Worm (Caenorhabditis elegans): ENCODE data around the gene F37C12.10.

F37C12.10 gene

DNA sequence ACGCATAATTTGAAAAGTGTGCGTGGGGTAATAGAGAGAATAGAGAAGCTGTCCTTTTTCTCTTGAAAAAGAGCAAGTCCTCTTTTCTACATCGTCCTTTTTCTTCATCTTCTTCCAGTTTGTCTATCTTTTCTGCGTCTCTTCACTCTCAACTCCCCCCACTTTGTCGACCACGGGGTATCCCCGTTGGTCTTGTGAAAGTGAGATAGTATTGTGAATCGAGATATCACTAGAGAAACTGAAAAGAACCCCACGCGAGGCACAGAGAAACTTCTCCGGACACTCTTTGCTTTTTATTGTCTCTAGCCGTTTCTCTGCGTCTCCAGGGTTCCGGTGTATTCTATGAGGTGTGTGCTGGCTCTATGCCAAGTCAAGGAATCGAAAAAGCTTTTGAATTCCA, 32.6 kb downstream of the F37C12.10 start (continued):
- TF ChIP-seq nhr-11 (tag; optimal IDR thresholded peaks at IDR 0.05) (no peak), gmeb-1 (tag; optimal IDR thresholded peaks at IDR 0.05) (peak; percentile 77), egl-27 (tag; optimal IDR thresholded peaks at IDR 0.05) (peak; percentile 100), unc-55 (GFP tag; optimal IDR thresholded peaks at IDR 0.05) (peak; percentile 89), nhr-23 (tag; optimal IDR thresholded peaks at IDR 0.05) (no peak), peb-1 (tag; optimal IDR thresholded peaks at IDR 0.05) (no peak), mbf-1 (tag; optimal IDR thresholded peaks at IDR 0.05) (no peak), ztf-1 (GFP tag; conservative IDR thresholded peaks at IDR 0.05) (no peak), sem-4 (tag; optimal IDR thresholded peaks at IDR 0.05) (peak; percentile 92), C34F6.9 (tag; optimal IDR thresholded peaks at IDR 0.05) (peak; percentile 97), nhr-237 (tag; optimal IDR thresholded peaks at IDR 0.05) (no peak), ceh-16 (tag; optimal IDR thresholded peaks at IDR 0.05) (peak; percentile 76), snpc-4 (tag; optimal IDR thresholded peaks at IDR 0.05) (peak; percentile 76), nhr-21 (tag; optimal IDR thresholded peaks at IDR 0.05) (peak; percentile 93), Y55F3AM.14 (GFP tag; optimal IDR thresholded peaks at IDR 0.05) (peak; percentile 87), F13H6.1 (tag; optimal IDR thresholded peaks at IDR 0.05) (peak; percentile 96)

DNA sequence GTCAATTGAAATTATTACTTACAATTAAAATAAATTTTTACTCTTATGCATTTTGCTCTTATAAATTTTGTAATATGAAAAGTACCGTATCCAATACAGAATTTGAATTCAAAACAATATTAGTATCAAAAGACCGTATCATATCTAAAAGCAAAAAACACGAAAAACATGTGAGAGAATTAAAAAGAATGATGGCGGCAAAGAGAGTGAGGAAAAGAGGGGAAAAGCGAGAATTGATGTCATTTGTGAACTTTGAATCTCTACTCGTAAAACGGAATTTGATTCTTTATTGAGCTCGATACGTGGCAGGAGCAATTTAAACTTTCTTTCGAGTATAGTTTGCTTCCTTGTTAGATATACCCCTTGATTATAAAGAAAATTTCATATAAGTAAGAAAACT, 33.7 kb downstream of the F37C12.10 start:
- TF ChIP-seq nhr-10 (tag; optimal IDR thresholded peaks at IDR 0.05) (no peak), crh-2 (tag; optimal IDR thresholded peaks at IDR 0.05) (peak; percentile 50), dmd-4 (tag; optimal IDR thresholded peaks at IDR 0.05) (no peak), sma-9 (GFP tag; optimal IDR thresholded peaks at IDR 0.05) (peak; percentile 40), sma-9 (tag; optimal IDR thresholded peaks at IDR 0.05) (no peak), unc-55 (GFP tag; optimal IDR thresholded peaks at IDR 0.05) (peak; percentile 28), nhr-77 (tag; optimal IDR thresholded peaks at IDR 0.05) (no peak), skn-1 (tag; optimal IDR thresholded peaks at IDR 0.05) (peak; percentile 13)

DNA sequence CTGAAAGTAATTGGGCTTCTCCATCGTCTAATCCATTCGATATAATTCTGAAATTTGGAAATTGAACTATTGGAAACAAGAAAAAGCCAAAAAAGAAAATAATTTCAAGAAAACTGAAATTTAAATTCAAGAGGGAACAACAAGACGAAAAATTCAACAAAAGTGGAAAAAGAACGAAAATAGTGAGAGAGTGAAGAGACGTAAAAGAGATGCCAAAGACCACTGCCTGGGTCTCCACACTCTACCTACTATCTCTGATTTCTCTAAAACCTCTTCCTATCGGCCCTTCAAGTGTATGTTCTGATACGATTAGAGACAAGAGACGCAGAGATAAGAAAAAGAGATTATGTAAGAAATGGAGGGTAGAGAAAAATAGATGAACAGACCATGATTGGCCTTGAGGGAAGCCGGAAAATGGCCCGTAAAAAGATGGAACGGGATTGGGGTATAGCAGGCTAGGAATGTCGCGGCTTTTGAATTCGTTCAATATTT, 34.4 kb downstream of the F37C12.10 start, which contains the start of gene ogt-1:
TSS of gene ogt-1 (minus strand) at position 51 of the 492 bp plus-strand sequence.
- no peak for TF ChIP-seq mbf-1 (tag; optimal IDR thresholded peaks at IDR 0.05)
- no peak for TF ChIP-seq elt-1 (tag; optimal IDR thresholded peaks at IDR 0.05)
- peak; percentile 67 for TF ChIP-seq ceh-16 (tag; optimal IDR thresholded peaks at IDR 0.05)
- TF ChIP-seq mdl-1 (tag; optimal IDR thresholded peaks at IDR 0.05) = peak; percentile 71 to 85
- no peak for TF ChIP-seq R02D3.7 (tag; optimal IDR thresholded peaks at IDR 0.05)
- no peak for TF ChIP-seq dmd-4 (tag; optimal IDR thresholded peaks at IDR 0.05)
- TF ChIP-seq peb-1 (tag; optimal IDR thresholded peaks at IDR 0.05) = no peak
- TF ChIP-seq ZK546.5 (tag; optimal IDR thresholded peaks at IDR 0.05) = peak; percentile 48
- peak; percentile 84 for TF ChIP-seq ama-1 (optimal IDR thresholded peaks at IDR 0.05)
- TF ChIP-seq nhr-25 (tag; optimal IDR thresholded peaks at IDR 0.05) = peak; percentile 94
- peak; percentile 96 for TF ChIP-seq unc-55 (GFP tag; optimal IDR thresholded peaks at IDR 0.05)
- peak; percentile 64 for TF ChIP-seq mab-5 (tag; optimal IDR thresholded peaks at IDR 0.05)
- no peak for TF ChIP-seq alr-1 (tag; optimal IDR thresholded peaks at IDR 0.05)
- TF ChIP-seq snpc-4 (tag; optimal IDR thresholded peaks at IDR 0.05) = peak; percentile 80
- TF ChIP-seq blmp-1 (tag; optimal IDR thresholded peaks at IDR 0.05; ENCODE audit: insufficient read depth) = peak; percentile 66
- TF ChIP-seq ztf-11 (tag; optimal IDR thresholded peaks at IDR 0.05) = no peak
- no peak for TF ChIP-seq nhr-11 (tag; optimal IDR thresholded peaks at IDR 0.05)
- TF ChIP-seq fos-1 (tag; optimal IDR thresholded peaks at IDR 0.05) = peak; percentile 79
- peak; percentile 92 for TF ChIP-seq F13H6.1 (tag; optimal IDR thresholded peaks at IDR 0.05)
- no peak for TF ChIP-seq elt-3 (tag; optimal IDR thresholded peaks at IDR 0.05)
- TF ChIP-seq skn-1 (tag; optimal IDR thresholded peaks at IDR 0.05) = no peak
- no peak for TF ChIP-seq aly-2 (tag; optimal IDR thresholded peaks at IDR 0.05)
- no peak for TF ChIP-seq unc-62 (GFP tag; optimal IDR thresholded peaks at IDR 0.05)
- TF ChIP-seq nhr-6 (tag; optimal IDR thresholded peaks at IDR 0.05) = peak; percentile 91
- TF ChIP-seq unc-39 (tag; optimal IDR thresholded peaks at IDR 0.05) = no peak
- TF ChIP-seq sma-3 (GFP tag; optimal IDR thresholded peaks at IDR 0.05) = peak; percentile 86
- peak; percentile 98 for TF ChIP-seq egl-27 (tag; optimal IDR thresholded peaks at IDR 0.05)
- peak; percentile 93 for TF ChIP-seq ztf-4 (tag; optimal IDR thresholded peaks at IDR 0.05)
- TF ChIP-seq C34F6.9 (tag; optimal IDR thresholded peaks at IDR 0.05) = peak; percentile 94
- TF ChIP-seq nhr-12 (tag; optimal IDR thresholded peaks at IDR 0.05) = no peak
- no peak for TF ChIP-seq ceh-82 (tag; optimal IDR thresholded peaks at IDR 0.05)
- no peak for TF ChIP-seq ztf-1 (GFP tag; conservative IDR thresholded peaks at IDR 0.05)
- TF ChIP-seq sma-9 (GFP tag; optimal IDR thresholded peaks at IDR 0.05) = peak; percentile 98
- TF ChIP-seq sma-9 (tag; optimal IDR thresholded peaks at IDR 0.05) = no peak
- no peak for TF ChIP-seq nhr-23 (tag; optimal IDR thresholded peaks at IDR 0.05)
- peak; percentile 95 for TF ChIP-seq crh-2 (tag; optimal IDR thresholded peaks at IDR 0.05)
- TF ChIP-seq nhr-77 (tag; optimal IDR thresholded peaks at IDR 0.05) = no peak
- peak; percentile 39 for TF ChIP-seq Y55F3AM.14 (GFP tag; optimal IDR thresholded peaks at IDR 0.05)
- peak; percentile 81 for TF ChIP-seq gmeb-1 (tag; optimal IDR thresholded peaks at IDR 0.05)
- TF ChIP-seq nhr-237 (tag; optimal IDR thresholded peaks at IDR 0.05) = no peak
- no peak for TF ChIP-seq nhr-10 (tag; optimal IDR thresholded peaks at IDR 0.05)
- peak; percentile 82 for TF ChIP-seq lin-13 (GFP tag; optimal IDR thresholded peaks at IDR 0.05)
- TF ChIP-seq nhr-21 (tag; optimal IDR thresholded peaks at IDR 0.05) = peak; percentile 72
- TF ChIP-seq lin-39 (tag; optimal IDR thresholded peaks at IDR 0.05) = no peak
- TF ChIP-seq sem-4 (tag; optimal IDR thresholded peaks at IDR 0.05) = peak; percentile 88
- peak; percentile 56 to 93 for TF ChIP-seq lsy-2 (tag; optimal IDR thresholded peaks at IDR 0.05)
- no peak for TF ChIP-seq lin-11 (tag; optimal IDR thresholded peaks at IDR 0.05)

Data from whole organism, L2 larva.